Worm (Caenorhabditis elegans): Measurements from ENCODE around the gene idh-2.
A peak's percentile ranks its signal among the peaks of the same experiment; 100 is the strongest.

Gene idh-2

ce11 chrX:11206953-11207352, 8.8 kb upstream of the idh-2 start, which contains the start of gene hst-2 (continued):
- peak; percentile 90 for TF ChIP-seq mep-1 (tag; optimal IDR thresholded peaks at IDR 0.05)
- TF ChIP-seq unc-39 (tag; optimal IDR thresholded peaks at IDR 0.05) = no peak
- TF ChIP-seq zip-11 (GFP tag; IDR thresholded peaks at IDR 0.05) = no peak
- TF ChIP-seq dmd-6 (GFP tag; IDR thresholded peaks at IDR 0.05) = peak; percentile 87

ce11 chrX:11208788-11209187, 7.0 kb upstream of the idh-2 start, which contains the start of gene C34F6.5:
C34F6.5 (minus strand) TSS chrX:11208888.
- TF ChIP-seq egl-43 (GFP tag; IDR thresholded peaks at IDR 0.05) (no peak), zag-1 (tag; optimal IDR thresholded peaks at IDR 0.05) (no peak), aha-1 (tag) (peak; percentile 1), daf-16 (GFP tag; optimal IDR thresholded peaks at IDR 0.05) (no peak), daf-16 (tag; optimal IDR thresholded peaks at IDR 0.05) (peak; percentile 8)

ce11 chrX:11210417-11210816, 5.4 kb upstream of the idh-2 start:
- no peak for TF ChIP-seq sdz-12 (GFP tag; optimal IDR thresholded peaks at IDR 0.05)
- TF ChIP-seq spr-3 (GFP tag; optimal IDR thresholded peaks at IDR 0.05) = no peak
- no peak for TF ChIP-seq pqm-1 (tag; optimal IDR thresholded peaks at IDR 0.05)
- TF ChIP-seq dpl-1 (GFP tag; optimal IDR thresholded peaks at IDR 0.05) = no peak
- TF ChIP-seq ceh-28 (tag; optimal IDR thresholded peaks at IDR 0.05) = no peak
- TF ChIP-seq nhr-11 (tag; optimal IDR thresholded peaks at IDR 0.05) = no peak
- no peak for TF ChIP-seq nhr-6 (tag; optimal IDR thresholded peaks at IDR 0.05)
- TF ChIP-seq F44E2.7 (GFP tag; IDR thresholded peaks at IDR 0.05) = no peak
- TF ChIP-seq hlh-11 (tag; optimal IDR thresholded peaks at IDR 0.05) = no peak
- no peak for TF ChIP-seq nhr-77 (tag; optimal IDR thresholded peaks at IDR 0.05)
- no peak for TF ChIP-seq mdt-29 (GFP tag; IDR thresholded peaks at IDR 0.05)
- no peak for TF ChIP-seq unc-62 (GFP tag; optimal IDR thresholded peaks at IDR 0.05 in 1 of 2)
- no peak for TF ChIP-seq unc-62 (tag; optimal IDR thresholded peaks at IDR 0.05)
- TF ChIP-seq rbr-2 (tag; optimal IDR thresholded peaks at IDR 0.05) = no peak
- TF ChIP-seq arid-1 (GFP tag; conservative IDR thresholded peaks at IDR 0.05) = no peak
- no peak for TF ChIP-seq mep-1 (tag; optimal IDR thresholded peaks at IDR 0.05)
- no peak for TF ChIP-seq nhr-76 (tag; optimal IDR thresholded peaks at IDR 0.05)
- TF ChIP-seq ztf-11 (tag; optimal IDR thresholded peaks at IDR 0.05) = no peak

ce11 chrX:11211360-11211759, 4.4 kb upstream of the idh-2 start:
- no peak for TF ChIP-seq skn-1 (tag; optimal IDR thresholded peaks at IDR 0.05)
- no peak for TF ChIP-seq vab-7 (GFP tag; IDR thresholded peaks at IDR 0.05)
- no peak for TF ChIP-seq aha-1 (tag)
- no peak for TF ChIP-seq F49E8.2 (tag; optimal IDR thresholded peaks at IDR 0.05; ENCODE audit: borderline replicate concordance)
- no peak for TF ChIP-seq madf-5 (GFP tag; IDR thresholded peaks at IDR 0.05)
- TF ChIP-seq dpl-1 (GFP tag; optimal IDR thresholded peaks at IDR 0.05) = no peak
- no peak for TF ChIP-seq hmg-1.1 (GFP tag; IDR thresholded peaks at IDR 0.05)
- TF ChIP-seq gei-8 (GFP tag; optimal IDR thresholded peaks at IDR 0.05) = no peak
- no peak for TF ChIP-seq rbr-2 (tag; optimal IDR thresholded peaks at IDR 0.05)
- no peak for TF ChIP-seq duxl-1 (tag; optimal IDR thresholded peaks at IDR 0.05; ENCODE audit: poor library complexity)
- TF ChIP-seq ztf-11 (tag; optimal IDR thresholded peaks at IDR 0.05) = no peak
- no peak for TF ChIP-seq lim-7 (GFP tag; IDR thresholded peaks at IDR 0.05)
- no peak for TF ChIP-seq mxl-3 (GFP tag; optimal IDR thresholded peaks at IDR 0.05)
- TF ChIP-seq aly-2 (tag; optimal IDR thresholded peaks at IDR 0.05) = no peak
- no peak for TF ChIP-seq hlh-30 (tag; optimal IDR thresholded peaks at IDR 0.05; ENCODE audit: insufficient read depth)
- no peak for TF ChIP-seq T26A8.4 (GFP tag; IDR thresholded peaks at IDR 0.05)
- no peak for TF ChIP-seq daf-19 (GFP tag; conservative IDR thresholded peaks at IDR 0.05)
- no peak for TF ChIP-seq nhr-237 (tag; optimal IDR thresholded peaks at IDR 0.05)
- TF ChIP-seq egl-43 (GFP tag; IDR thresholded peaks at IDR 0.05) = no peak
- TF ChIP-seq nhr-42 (GFP tag; IDR thresholded peaks at IDR 0.05) = no peak

Measured in whole organism, L4 larva.